Fruit fly (Drosophila melanogaster): ENCODE results near the gene Mur29B.

Gene Mur29B

DNA sequence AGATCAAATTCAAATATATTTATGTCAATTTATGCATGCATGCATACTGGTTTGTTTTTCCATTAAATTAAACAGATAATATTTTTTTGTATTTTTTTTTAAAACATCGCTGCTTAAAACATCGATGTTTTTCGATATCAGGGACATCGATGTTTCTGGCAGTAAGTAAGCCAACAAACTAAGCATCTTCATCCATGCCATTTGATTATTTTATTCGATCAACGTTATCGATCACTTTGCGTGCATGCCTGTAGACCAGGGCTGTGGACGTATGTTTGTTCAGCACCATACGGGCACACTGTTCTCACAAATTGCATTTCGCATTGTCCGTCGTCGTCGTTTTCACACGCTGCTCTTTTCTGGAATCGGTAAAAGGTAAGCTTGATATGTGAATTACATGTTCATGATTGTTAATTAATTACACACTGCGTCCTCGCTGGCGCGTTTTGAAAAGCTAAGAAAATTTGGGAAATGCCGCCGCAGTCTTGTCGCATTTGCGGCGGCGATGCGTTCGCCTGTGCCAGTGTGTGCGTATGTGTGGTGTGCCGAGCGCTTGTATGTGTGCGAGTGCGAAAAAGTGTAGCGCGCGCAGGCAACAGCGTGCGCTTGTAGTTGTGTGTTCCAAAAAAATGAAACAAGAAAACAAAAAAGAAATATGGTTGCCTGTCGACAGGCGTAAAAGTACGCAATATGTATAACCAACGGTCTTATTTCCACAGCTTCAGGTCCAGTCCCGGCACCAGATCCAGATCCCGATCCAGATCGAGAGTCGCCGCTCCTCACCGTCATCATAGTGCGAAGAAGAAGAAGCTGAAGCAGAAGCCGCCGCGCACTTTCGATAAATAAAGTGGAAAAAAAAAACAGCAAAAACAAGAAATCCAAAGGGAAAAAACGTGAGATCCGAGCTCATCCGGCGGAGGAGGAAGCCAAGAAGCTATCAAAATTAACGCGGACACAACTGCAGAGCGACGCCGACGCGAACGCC, 51.6 kb downstream of the Mur29B start, which contains the start of gene emb:
emb (plus strand) TSS at position 288 of the 985 bp plus-strand sequence.
- TF ChIP-seq mam (GFP tag; optimal IDR thresholded peaks at IDR 0.05), result peak; percentile 62
- TF ChIP-seq Asciz (GFP tag; optimal IDR thresholded peaks at IDR 0.05), result no peak
- TF ChIP-seq dmrt11E (tag; optimal IDR thresholded peaks at IDR 0.05), result peak; percentile 48
- TF ChIP-seq CG2678 (tag; optimal IDR thresholded peaks at IDR 0.05), result no peak
- no peak for TF ChIP-seq CG8765 (GFP tag; IDR thresholded peaks at IDR 0.05)
- TF ChIP-seq Awh (GFP tag; IDR thresholded peaks at IDR 0.05), result no peak
- TF ChIP-seq Kr (GFP tag; optimal IDR thresholded peaks at IDR 0.05), result no peak
- TF ChIP-seq wdn (GFP tag; IDR thresholded peaks at IDR 0.05), result no peak
- peak; percentile 36 for TF ChIP-seq caup (GFP tag; optimal IDR thresholded peaks at IDR 0.05; ENCODE audit: severe bottlenecking)
- TF ChIP-seq Six4 (GFP tag; optimal IDR thresholded peaks at IDR 0.05), result peak; percentile 46
- TF ChIP-seq Hand (GFP tag; optimal IDR thresholded peaks at IDR 0.05), result no peak
- peak; percentile 57; the same call in 1 of the 2 replicates for TF ChIP-seq sob (GFP tag; IDR thresholded peaks at IDR 0.05)
- TF ChIP-seq CG3163 (GFP tag; optimal IDR thresholded peaks at IDR 0.05), result peak; percentile 24
- no peak for TF ChIP-seq CG18599 (GFP tag; optimal IDR thresholded peaks at IDR 0.05)
- no peak for TF ChIP-seq CG4707 (GFP tag; optimal IDR thresholded peaks at IDR 0.05)
- TF ChIP-seq B-H2 (GFP tag; optimal IDR thresholded peaks at IDR 0.05), result peak; percentile 64
- TF ChIP-seq Nf-YB (GFP tag; optimal IDR thresholded peaks at IDR 0.05), result no peak
- TF ChIP-seq GATAe (GFP tag; conservative IDR thresholded peaks at IDR 0.05), result no peak
- TF ChIP-seq gem (tag; optimal IDR thresholded peaks at IDR 0.05), result no peak
- peak; percentile 3 for TF ChIP-seq Sry-β (GFP tag; optimal IDR thresholded peaks at IDR 0.05)
- peak; percentile 33 for TF ChIP-seq CrebB (tag; optimal IDR thresholded peaks at IDR 0.05)
- TF ChIP-seq dimm (GFP tag; IDR thresholded peaks at IDR 0.05), result no peak
- no peak for TF ChIP-seq pfk (GFP tag; optimal IDR thresholded peaks at IDR 0.05)
- no peak for TF ChIP-seq E2f1 (GFP tag; IDR thresholded peaks at IDR 0.05)
- TF ChIP-seq Usf (GFP tag; optimal IDR thresholded peaks at IDR 0.05), result no peak
- TF ChIP-seq ssp (GFP tag; IDR thresholded peaks at IDR 0.05), result peak; percentile 68
- no peak for TF ChIP-seq lov (optimal IDR thresholded peaks at IDR 0.05)
- TF ChIP-seq lov (GFP tag; IDR thresholded peaks at IDR 0.05), result no peak
- peak; percentile 49 for TF ChIP-seq CG1647 (GFP tag; optimal IDR thresholded peaks at IDR 0.05)
- TF ChIP-seq Tbp (GFP tag; optimal IDR thresholded peaks at IDR 0.05), result no peak
- peak; percentile 99 for TF ChIP-seq CG11560 (tag; IDR thresholded peaks at IDR 0.05)
- TF ChIP-seq CG16863 (GFP tag; optimal IDR thresholded peaks at IDR 0.05), result peak; percentile 1
- peak; percentile 55 for TF ChIP-seq slbo (GFP tag; IDR thresholded peaks at IDR 0.05)
- no peak for TF ChIP-seq Neu2 (GFP tag; optimal IDR thresholded peaks at IDR 0.05; ENCODE audit: borderline replicate concordance)
- TF ChIP-seq Dref (GFP tag; IDR thresholded peaks at IDR 0.05), result peak; percentile 99
- no peak for TF ChIP-seq CG31388 (GFP tag; optimal IDR thresholded peaks at IDR 0.05)
- no peak for TF ChIP-seq zf30C (GFP tag; optimal IDR thresholded peaks at IDR 0.05)
- peak; percentile 100 for TF ChIP-seq CG2116 (GFP tag; optimal IDR thresholded peaks at IDR 0.05)
- peak; percentile 93 for TF ChIP-seq CG7928 (GFP tag; optimal IDR thresholded peaks at IDR 0.05)
- peak; percentile 79; the same call in 1 of the 3 replicates for TF ChIP-seq CG34422 (GFP tag; IDR thresholded peaks at IDR 0.05)
- TF ChIP-seq ap (GFP tag; IDR thresholded peaks at IDR 0.05), result no peak
- TF ChIP-seq CG33213 (GFP tag; optimal IDR thresholded peaks at IDR 0.05), result peak; percentile 89
- TF ChIP-seq usp (GFP tag; optimal IDR thresholded peaks at IDR 0.05), result no peak
- peak; percentile 7 to 76 for TF ChIP-seq bsh (GFP tag; optimal IDR thresholded peaks at IDR 0.05)
- TF ChIP-seq ci (GFP tag; IDR thresholded peaks at IDR 0.05), result 0 out of 3 replicates have a peak, but pooled peaks have one; percentile 15
- no peak for TF ChIP-seq tio (GFP tag; optimal IDR thresholded peaks at IDR 0.05)
- peak; percentile 43 for TF ChIP-seq CG4854 (GFP tag; optimal IDR thresholded peaks at IDR 0.05)
- TF ChIP-seq Side (GFP tag; optimal IDR thresholded peaks at IDR 0.05), result no peak
- TF ChIP-seq CG6683 (GFP tag; optimal IDR thresholded peaks at IDR 0.05), result no peak
